Worm (Caenorhabditis elegans): ENCODE results near the gene F54D8.10.

DNA sequence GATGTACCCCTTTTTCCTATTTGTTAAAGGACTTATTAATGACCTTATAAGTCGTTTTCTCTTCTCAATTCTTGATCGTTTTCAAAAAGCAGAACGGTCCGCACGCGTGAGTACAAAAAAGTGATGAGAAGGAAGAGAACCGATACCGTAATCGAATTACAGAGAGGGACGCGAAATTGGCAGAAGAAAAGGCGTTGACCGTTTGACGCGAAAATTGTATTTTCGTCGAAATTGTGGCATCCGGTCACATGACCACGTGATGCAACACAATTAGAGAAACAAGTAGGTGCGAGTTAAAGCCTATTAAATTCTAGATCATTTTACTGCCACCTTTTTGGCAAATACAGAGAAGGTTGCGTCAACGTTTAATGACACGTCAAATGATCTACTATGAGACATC, 49.6 kb downstream of the F54D8.10 start:
- no peak for TF ChIP-seq unc-62 (GFP tag; optimal IDR thresholded peaks at IDR 0.05)
- TF ChIP-seq nhr-76 (tag; optimal IDR thresholded peaks at IDR 0.05), result no peak
- no peak for TF ChIP-seq ama-1 (optimal IDR thresholded peaks at IDR 0.05)
- no peak for TF ChIP-seq ceh-82 (tag; optimal IDR thresholded peaks at IDR 0.05)
- no peak for TF ChIP-seq lin-39 (tag; optimal IDR thresholded peaks at IDR 0.05)
- TF ChIP-seq aha-1 (tag; optimal IDR thresholded peaks at IDR 0.05), result no peak
- TF ChIP-seq zag-1 (tag; optimal IDR thresholded peaks at IDR 0.05), result no peak
